Worm (Caenorhabditis elegans): ENCODE results near the gene spsb-1.

The spsb-1 gene

ce11 chrII:15189956-15190355 is 6.6 kb upstream of the spsb-1 start:
- no peak for TF ChIP-seq jun-1 (tag; optimal IDR thresholded peaks at IDR 0.05)
- TF ChIP-seq mdl-1 (tag; optimal IDR thresholded peaks at IDR 0.05), result no peak
- TF ChIP-seq ama-1 (optimal IDR thresholded peaks at IDR 0.05), result no peak
- no peak for TF ChIP-seq fkh-2 (tag; optimal IDR thresholded peaks at IDR 0.05)
- no peak for TF ChIP-seq ZK546.5 (tag; optimal IDR thresholded peaks at IDR 0.05)
- no peak for TF ChIP-seq nhr-76 (tag; optimal IDR thresholded peaks at IDR 0.05)
- no peak for TF ChIP-seq unc-62 (GFP tag; optimal IDR thresholded peaks at IDR 0.05)
- peak; percentile 72 for TF ChIP-seq hmg-11 (tag; optimal IDR thresholded peaks at IDR 0.05)
- TF ChIP-seq unc-39 (tag; optimal IDR thresholded peaks at IDR 0.05), result no peak
- TF ChIP-seq nhr-11 (tag; optimal IDR thresholded peaks at IDR 0.05), result no peak
- TF ChIP-seq fkh-10 (GFP tag; optimal IDR thresholded peaks at IDR 0.05), result peak; percentile 11
- TF ChIP-seq lsy-12 (tag; optimal IDR thresholded peaks at IDR 0.05), result no peak
- no peak for TF ChIP-seq ceh-28 (tag; optimal IDR thresholded peaks at IDR 0.05)
- no peak for TF ChIP-seq lin-15B (tag; optimal IDR thresholded peaks at IDR 0.05)
- no peak for TF ChIP-seq nhr-28 (tag; optimal IDR thresholded peaks at IDR 0.05)
- no peak for TF ChIP-seq sea-2 (GFP tag; optimal IDR thresholded peaks at IDR 0.05)
- TF ChIP-seq lin-39 (tag; optimal IDR thresholded peaks at IDR 0.05), result peak; percentile 65
- no peak for TF ChIP-seq fos-1 (tag; optimal IDR thresholded peaks at IDR 0.05)
- peak; percentile 55 for TF ChIP-seq pha-4 (tag; optimal IDR thresholded peaks at IDR 0.05)
- TF ChIP-seq snpc-4 (tag; optimal IDR thresholded peaks at IDR 0.05), result no peak
- no peak for TF ChIP-seq egl-5 (tag; optimal IDR thresholded peaks at IDR 0.05)
- TF ChIP-seq aly-2 (tag; optimal IDR thresholded peaks at IDR 0.05), result no peak
- TF ChIP-seq tbx-2 (tag; optimal IDR thresholded peaks at IDR 0.05), result no peak
- TF ChIP-seq nfya-1 (tag; optimal IDR thresholded peaks at IDR 0.05; ENCODE audit: insufficient read depth), result peak; percentile 43
- peak; percentile 52 for TF ChIP-seq skn-1 (tag; optimal IDR thresholded peaks at IDR 0.05)
- TF ChIP-seq nhr-43 (tag; optimal IDR thresholded peaks at IDR 0.05; ENCODE audit: poor library complexity, severe bottlenecking), result no peak
- TF ChIP-seq pqm-1 (tag; optimal IDR thresholded peaks at IDR 0.05), result no peak
- TF ChIP-seq ceh-9 (tag; optimal IDR thresholded peaks at IDR 0.05), result no peak
- no peak for TF ChIP-seq zag-1 (tag; optimal IDR thresholded peaks at IDR 0.05)
- TF ChIP-seq elt-2 (tag; optimal IDR thresholded peaks at IDR 0.05), result no peak
- no peak for TF ChIP-seq ztf-11 (tag; optimal IDR thresholded peaks at IDR 0.05)

DNA sequence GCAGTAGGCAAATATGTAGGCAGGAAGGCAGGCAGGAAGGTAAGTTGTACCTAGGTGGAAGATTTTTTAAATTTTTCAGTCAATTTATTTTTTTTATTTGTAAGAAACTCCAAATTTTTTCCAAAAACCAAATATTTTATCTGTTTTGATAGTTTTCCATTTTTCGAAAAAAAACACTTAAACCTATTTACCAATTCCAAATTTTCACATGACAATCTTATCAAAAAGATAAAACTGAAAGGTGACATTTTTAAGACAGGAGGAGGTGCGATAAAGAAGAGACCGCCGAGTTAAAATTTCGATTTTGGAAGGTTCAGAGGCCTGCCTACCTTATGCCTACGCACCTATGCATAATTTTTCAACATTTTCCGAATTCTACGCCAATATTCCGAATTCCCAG is 5.6 kb upstream of the spsb-1 start:
- TF ChIP-seq pha-4 (tag; optimal IDR thresholded peaks at IDR 0.05) (peak; percentile 35), elt-2 (tag; optimal IDR thresholded peaks at IDR 0.05) (peak; percentile 68), fkh-2 (tag; optimal IDR thresholded peaks at IDR 0.05) (no peak), lsy-12 (tag; optimal IDR thresholded peaks at IDR 0.05) (no peak)

DNA sequence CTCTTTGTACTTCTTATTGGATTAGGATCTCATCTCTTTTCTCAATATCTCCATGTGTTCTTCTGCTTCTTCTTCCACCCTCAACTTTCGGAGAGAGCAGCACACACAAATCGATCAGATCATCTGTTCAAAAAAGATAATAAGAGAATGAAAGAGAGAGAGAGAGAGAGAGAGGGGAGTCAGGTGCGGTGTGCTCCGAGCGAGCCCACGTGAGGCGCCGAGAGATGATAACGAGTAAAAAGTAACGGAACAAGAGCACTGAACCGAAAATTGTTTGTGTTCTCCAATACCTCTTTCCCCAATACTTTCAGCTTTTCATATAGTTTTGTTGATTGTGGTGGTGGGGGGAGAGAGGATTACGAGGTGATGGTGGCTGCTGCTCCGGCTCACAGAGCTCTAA is 2.6 kb upstream of the spsb-1 start:
- peak; percentile 37 for TF ChIP-seq lin-39 (tag; optimal IDR thresholded peaks at IDR 0.05)
- TF ChIP-seq ceh-82 (tag; optimal IDR thresholded peaks at IDR 0.05), result no peak
- TF ChIP-seq lin-15B (tag; optimal IDR thresholded peaks at IDR 0.05), result no peak
- TF ChIP-seq pqm-1 (tag; optimal IDR thresholded peaks at IDR 0.05), result peak; percentile 48
- no peak for TF ChIP-seq R02D3.7 (tag; optimal IDR thresholded peaks at IDR 0.05)
- TF ChIP-seq nhr-11 (tag; optimal IDR thresholded peaks at IDR 0.05), result no peak
- TF ChIP-seq snpc-4 (tag; optimal IDR thresholded peaks at IDR 0.05), result peak; percentile 21
- no peak for TF ChIP-seq unc-39 (tag; optimal IDR thresholded peaks at IDR 0.05)
- peak; percentile 69 for TF ChIP-seq pha-4 (tag; optimal IDR thresholded peaks at IDR 0.05)
- TF ChIP-seq egl-5 (tag; optimal IDR thresholded peaks at IDR 0.05), result no peak
- TF ChIP-seq unc-62 (GFP tag; optimal IDR thresholded peaks at IDR 0.05), result no peak
- peak; percentile 49 for TF ChIP-seq ceh-28 (tag; optimal IDR thresholded peaks at IDR 0.05)
- TF ChIP-seq fkh-10 (GFP tag; optimal IDR thresholded peaks at IDR 0.05), result no peak
- no peak for TF ChIP-seq daf-12 (tag; optimal IDR thresholded peaks at IDR 0.05)
- TF ChIP-seq jun-1 (tag; optimal IDR thresholded peaks at IDR 0.05), result peak; percentile 51
- peak; percentile 81 for TF ChIP-seq elt-2 (tag; optimal IDR thresholded peaks at IDR 0.05)
- peak; percentile 7 for TF ChIP-seq mdl-1 (tag; optimal IDR thresholded peaks at IDR 0.05)
- no peak for TF ChIP-seq ztf-4 (tag; optimal IDR thresholded peaks at IDR 0.05)
- TF ChIP-seq nhr-77 (tag; optimal IDR thresholded peaks at IDR 0.05), result no peak
- no peak for TF ChIP-seq egl-27 (tag; optimal IDR thresholded peaks at IDR 0.05)
- no peak for TF ChIP-seq ceh-16 (tag; optimal IDR thresholded peaks at IDR 0.05)
- no peak for TF ChIP-seq eor-1 (tag; optimal IDR thresholded peaks at IDR 0.05)
- TF ChIP-seq nfya-1 (tag; optimal IDR thresholded peaks at IDR 0.05; ENCODE audit: insufficient read depth), result peak; percentile 34
